Worm (Caenorhabditis elegans): ENCODE measurements around the gene ZK813.6.

DNA sequence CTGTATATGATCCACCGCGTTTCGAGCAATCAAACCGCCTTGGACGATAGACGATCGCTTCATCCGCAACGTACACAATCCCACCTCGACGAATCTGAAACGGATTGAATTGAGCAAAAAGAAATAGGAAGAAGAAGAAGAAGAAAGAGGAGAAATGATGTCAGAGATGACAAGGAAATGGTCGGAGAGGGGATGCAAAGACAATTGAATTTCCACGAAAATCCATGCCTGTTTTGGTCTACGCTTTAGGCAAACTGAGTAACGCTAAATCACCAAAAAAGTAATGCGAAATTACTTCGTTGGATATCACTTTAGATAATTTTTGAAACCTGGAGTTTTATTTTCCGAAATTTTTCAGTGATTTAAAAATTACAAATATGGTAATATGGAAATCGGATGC is 4.5 kb downstream of the ZK813.6 start:
- TF ChIP-seq him-1 (tag; optimal IDR thresholded peaks at IDR 0.05), result no peak
- TF ChIP-seq dao-5 (tag; optimal IDR thresholded peaks at IDR 0.05), result no peak

All from whole organism, L4/young adult.